Worm (Caenorhabditis elegans): ENCODE results near the gene smc-3.

smc-3 gene

ce11 chrIII:11290554-11290953 lies at the start of gene smc-3, which contains the start of the genes gly-9 and mib-1 (continued):
- TF ChIP-seq nhr-80 (tag; optimal IDR thresholded peaks at IDR 0.05) (no peak), nfya-1 (tag; optimal IDR thresholded peaks at IDR 0.05; ENCODE audit: borderline replicate concordance, insufficient read depth) (no peak), lir-1 (GFP tag; conservative IDR thresholded peaks at IDR 0.05) (0 out of 2 replicates have a peak, but pooled peaks have one; percentile 25), bed-1 (GFP tag; IDR thresholded peaks at IDR 0.05) (no peak), ceh-100 (GFP tag; IDR thresholded peaks at IDR 0.05) (peak; percentile 69), lin-54 (GFP tag; optimal IDR thresholded peaks at IDR 0.05) (peak; percentile 87), attf-5 (GFP tag; optimal IDR thresholded peaks at IDR 0.05) (no peak), pha-4 (tag; optimal IDR thresholded peaks at IDR 0.05) (no peak), nfyb-1 (GFP tag; IDR thresholded peaks at IDR 0.05) (no peak), ztf-6 (GFP tag; IDR thresholded peaks at IDR 0.05) (0 out of 2 replicates have a peak, but pooled peaks have one; percentile 16), ets-4 (GFP tag; optimal IDR thresholded peaks at IDR 0.05) (no peak), rpc-1 (optimal IDR thresholded peaks at IDR 0.05) (no peak), rpc-1 (tag; optimal IDR thresholded peaks at IDR 0.05) (no peak), athp-1 (tag; optimal IDR thresholded peaks at IDR 0.05) (no peak), cebp-1 (GFP tag; IDR thresholded peaks at IDR 0.05) (no peak), cebp-1 (tag; optimal IDR thresholded peaks at IDR 0.05) (peak; percentile 52), hlh-26 (GFP tag; conservative IDR thresholded peaks at IDR 0.05) (no peak), Y95B8A.8 (GFP tag; IDR thresholded peaks at IDR 0.05) (no peak), ceh-91 (GFP tag; IDR thresholded peaks at IDR 0.05) (peak; percentile 42), hsf-1 (GFP tag; IDR thresholded peaks at IDR 0.05) (no peak), ekl-4 (GFP tag; IDR thresholded peaks at IDR 0.05) (no peak), F10E7.11 (tag; optimal IDR thresholded peaks at IDR 0.05) (no peak), lag-1 (GFP tag; IDR thresholded peaks at IDR 0.05) (no peak), ceh-79 (tag; optimal IDR thresholded peaks at IDR 0.05) (no peak), somi-1 (GFP tag; optimal IDR thresholded peaks at IDR 0.05) (no peak), snpc-4 (GFP tag; optimal IDR thresholded peaks at IDR 0.05) (no peak), snpc-4 (tag; optimal IDR thresholded peaks at IDR 0.05) (no peak), F33H1.4 (GFP tag; IDR thresholded peaks at IDR 0.05) (peak; percentile 60), snpc-1.1 (tag; optimal IDR thresholded peaks at IDR 0.05; ENCODE audit: insufficient read depth) (no peak), ZK185.1 (tag; optimal IDR thresholded peaks at IDR 0.05; ENCODE audit: poor library complexity, severe bottlenecking) (no peak)

DNA sequence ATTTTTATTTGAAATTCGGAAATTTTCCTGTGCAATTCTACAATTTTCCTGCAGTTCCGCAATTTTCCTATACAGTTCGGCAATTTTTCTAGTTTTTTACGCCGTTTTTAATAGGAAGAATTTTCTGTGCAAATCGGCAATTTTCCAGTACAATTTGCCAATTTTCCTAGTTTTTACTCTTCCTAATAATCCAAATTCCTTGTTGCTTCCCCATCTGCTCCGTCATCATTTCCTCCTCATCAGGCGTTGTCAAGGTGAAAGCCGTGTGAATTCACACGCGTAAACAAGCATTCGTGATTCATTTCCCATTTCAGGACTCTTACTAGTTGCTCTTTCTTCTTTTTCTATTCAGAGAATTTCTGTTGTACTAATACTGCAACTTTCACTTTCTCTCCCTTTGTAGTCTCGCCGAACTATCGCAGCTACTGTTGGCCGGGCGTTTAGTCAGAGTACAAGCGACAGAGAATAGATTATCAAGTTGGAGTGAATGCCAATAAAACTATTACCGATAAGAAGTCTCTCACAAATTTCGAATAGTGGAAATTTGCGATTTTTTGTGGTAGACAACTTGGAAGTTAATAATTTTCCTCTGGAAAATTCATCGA lies 49.0 kb upstream of the smc-3 start:
- no peak for TF ChIP-seq C17E4.6 (GFP tag; IDR thresholded peaks at IDR 0.05)
- TF ChIP-seq nhr-80 (tag; optimal IDR thresholded peaks at IDR 0.05): peak; percentile 82

- peak; percentile 45; the same call in 1 of the 2 replicates for TF ChIP-seq zfh-2 (GFP tag; conservative IDR thresholded peaks at IDR 0.05)
- TF ChIP-seq nfyb-1 (GFP tag; IDR thresholded peaks at IDR 0.05): 0 out of 2 replicates have a peak, but pooled peaks have one; percentile 49
- peak; percentile 38 for TF ChIP-seq tbp1 (GFP tag; optimal IDR thresholded peaks at IDR 0.05)
- TF ChIP-seq dox-1 (GFP tag; IDR thresholded peaks at IDR 0.05): peak; percentile 81
- peak; percentile 11 for TF ChIP-seq lin-54 (GFP tag; optimal IDR thresholded peaks at IDR 0.05)
- TF ChIP-seq F23B12.7 (tag; optimal IDR thresholded peaks at IDR 0.05; ENCODE audit: insufficient read depth): peak; percentile 71
- TF ChIP-seq nhr-80 (tag; optimal IDR thresholded peaks at IDR 0.05): peak; percentile 89
- TF ChIP-seq egrh-3 (GFP tag; IDR thresholded peaks at IDR 0.05): no peak
- peak; percentile 56 for TF ChIP-seq lin-40 (tag; optimal IDR thresholded peaks at IDR 0.05)
- peak; percentile 54; the same call in 1 of the 2 replicates for TF ChIP-seq hmg-1.2 (GFP tag; IDR thresholded peaks at IDR 0.05)
- TF ChIP-seq madf-10 (tag; optimal IDR thresholded peaks at IDR 0.05): peak; percentile 56
- TF ChIP-seq nhr-90 (tag; optimal IDR thresholded peaks at IDR 0.05): peak; percentile 37
- peak; percentile 38 for TF ChIP-seq somi-1 (GFP tag; optimal IDR thresholded peaks at IDR 0.05)
- TF ChIP-seq B0019.2 (GFP tag; conservative IDR thresholded peaks at IDR 0.05): no peak
- no peak for TF ChIP-seq ztf-3 (GFP tag; optimal IDR thresholded peaks at IDR 0.05)
- TF ChIP-seq K12H6.12 (tag; optimal IDR thresholded peaks at IDR 0.05): peak; percentile 23
- TF ChIP-seq let-607 (tag; optimal IDR thresholded peaks at IDR 0.05): peak; percentile 38 to 57
- no peak for TF ChIP-seq gei-17 (GFP tag; optimal IDR thresholded peaks at IDR 0.05)
- TF ChIP-seq cebp-1 (GFP tag; IDR thresholded peaks at IDR 0.05): peak; percentile 42; the same call in 1 of the 2 replicates
- peak; percentile 65 for TF ChIP-seq cebp-1 (tag; optimal IDR thresholded peaks at IDR 0.05)
Observed at ce11 chrIII:11243421-11243820, 47.3 kb upstream of the smc-3 start.
